Fruit fly (Drosophila melanogaster) whole organism, embryonic: ENCODE measurements around the gene CG34453.

ENCODE experiments used
- CG10654 ChIP-seq: fragments of 200-800 bp; sonication (Bioruptor generic); optimal IDR thresholded peaks from 2 replicates; lab custom pipeline; 2016; ENCODE audit warnings: missing biosample characterization, missing genetic modification characterization
- CG11560 ChIP-seq: fragments of 200-800 bp; sonication (Bioruptor generic); IDR thresholded peaks from 3 replicates; pipeline ENCODE4 v1.3.6; 2022; ENCODE audit warnings: missing biosample characterization, missing genetic modification characterization
- CG14965 ChIP-seq: fragments of 200-800 bp; sonication (Bioruptor generic); optimal IDR thresholded peaks from 2 replicates; lab custom pipeline; 2016; ENCODE audit warnings: missing biosample characterization, missing genetic modification characterization, borderline replicate concordance
- CG15073 ChIP-seq: fragments of 200-800 bp; sonication (Bioruptor generic); optimal IDR thresholded peaks from 2 replicates; lab custom pipeline; 2016; ENCODE audit warnings: missing biosample characterization, missing genetic modification characterization
- CG15269 ChIP-seq: fragments of 200-800 bp; sonication (Bioruptor generic); optimal IDR thresholded peaks from 2 replicates; lab custom pipeline; 2018; ENCODE audit warnings: missing biosample characterization, mild to moderate bottlenecking, missing genetic modification characterization, moderate library complexity
- CG1529 ChIP-seq: fragments of 200-800 bp; sonication (Bioruptor generic); optimal IDR thresholded peaks from 3 replicates; lab custom pipeline; 2018; ENCODE audit warnings: missing biosample characterization, missing genetic modification characterization
- CG15601 ChIP-seq: fragments of 200-800 bp; sonication (Bioruptor generic); optimal IDR thresholded peaks from 3 replicates; lab custom pipeline; 2019; ENCODE audit warnings: missing biosample characterization, mild to moderate bottlenecking, missing genetic modification characterization, moderate library complexity
- CG16813 ChIP-seq: fragments of 200-800 bp; sonication (Bioruptor generic); IDR thresholded peaks from 3 replicates; pipeline ENCODE4 v1.3.6; 2022; ENCODE audit warnings: missing biosample characterization, missing genetic modification characterization; ENCODE audit not compliant: partially characterized antibody
- CG18262 ChIP-seq: fragments of 200-800 bp; optimal IDR thresholded peaks from 3 replicates; lab custom pipeline; 2019; ENCODE audit warnings: missing biosample characterization, mild to moderate bottlenecking, missing genetic modification characterization, moderate library complexity
- CG2202 ChIP-seq: fragments of 200-800 bp; sonication (Bioruptor generic); optimal IDR thresholded peaks from 2 replicates; lab custom pipeline; 2018; ENCODE audit warnings: missing biosample characterization, mild to moderate bottlenecking, missing genetic modification characterization
- CG31388 ChIP-seq: fragments of 200-800 bp; sonication (Bioruptor generic); optimal IDR thresholded peaks from 2 replicates; lab custom pipeline; 2016; ENCODE audit warnings: missing biosample characterization, missing genetic modification characterization
- CG34224 ChIP-seq: fragments of 200-800 bp; sonication (Bioruptor generic); IDR thresholded peaks from 3 replicates; pipeline ENCODE4 v1.3.6; 2022; ENCODE audit warnings: missing biosample characterization, missing genetic modification characterization; ENCODE audit not compliant: partially characterized antibody
- CG4282 ChIP-seq: fragments of 200-800 bp; sonication (Bioruptor generic); optimal IDR thresholded peaks from 2 replicates; lab custom pipeline; 2016; ENCODE audit warnings: missing biosample characterization, missing genetic modification characterization
- CG4404 ChIP-seq: fragments of 200-800 bp; sonication (Bioruptor generic); IDR thresholded peaks from 2 replicates; pipeline ENCODE4 v1.3.6; 2022; ENCODE audit warnings: missing biosample characterization, missing genetic modification characterization
- CG4730 ChIP-seq: fragments of 200-800 bp; sonication (Bioruptor generic); IDR thresholded peaks from 2 replicates; pipeline ENCODE4 v1.3.6; 2022; ENCODE audit warnings: missing biosample characterization, missing genetic modification characterization
- CG6765 ChIP-seq: fragments of 200-800 bp; sonication (Bioruptor generic); optimal IDR thresholded peaks from 3 replicates; lab custom pipeline; 2017; ENCODE audit warnings: missing biosample characterization, mild to moderate bottlenecking, missing genetic modification characterization
- CG6791 ChIP-seq: fragments of 200-800 bp; sonication (Bioruptor generic); IDR thresholded peaks from 3 replicates; pipeline ENCODE4 v1.3.6; 2022; ENCODE audit warnings: missing biosample characterization, missing genetic modification characterization; ENCODE audit not compliant: partially characterized antibody
- CG7271 ChIP-seq: fragments of 200-800 bp; sonication (Bioruptor generic); optimal IDR thresholded peaks from 2 replicates; lab custom pipeline; 2018; ENCODE audit warnings: missing biosample characterization, mild to moderate bottlenecking, missing genetic modification characterization, moderate library complexity
- CG7786 ChIP-seq: fragments of 200-800 bp; sonication (Bioruptor generic); optimal IDR thresholded peaks from 2 replicates; lab custom pipeline; 2016; ENCODE audit warnings: missing biosample characterization, missing genetic modification characterization
- CG9876 ChIP-seq: fragments of 200-800 bp; sonication (Bioruptor generic); optimal IDR thresholded peaks from 2 replicates; lab custom pipeline; 2016; ENCODE audit warnings: missing biosample characterization, missing genetic modification characterization
- Dip2 ChIP-seq: fragments of 200-800 bp; sonication (Bioruptor generic); IDR thresholded peaks from 2 replicates; pipeline ENCODE4 v1.3.6; 2022; ENCODE audit warnings: missing biosample characterization, missing genetic modification characterization
- Dref ChIP-seq: fragments of 200-800 bp; sonication (Bioruptor generic); IDR thresholded peaks from 2 replicates; pipeline ENCODE4 v1.3.6; 2022; ENCODE audit warnings: missing biosample characterization, missing genetic modification characterization
- HLHmδ ChIP-seq: fragments of 200-800 bp; sonication (Bioruptor generic); optimal IDR thresholded peaks from 2 replicates; lab custom pipeline; 2018; ENCODE audit warnings: missing biosample characterization, mild to moderate bottlenecking, missing genetic modification characterization, moderate library complexity
- Jarid2 ChIP-seq: fragments of 200-800 bp; sonication (Bioruptor generic); optimal IDR thresholded peaks from 3 replicates; lab custom pipeline; 2017; ENCODE audit warnings: mild to moderate bottlenecking, missing biosample characterization, missing genetic modification reagents, missing genetic modification characterization
- Neu2 ChIP-seq: fragments of 200-800 bp; sonication (Bioruptor generic); optimal IDR thresholded peaks from 3 replicates; lab custom pipeline; 2016; ENCODE audit warnings: missing biosample characterization, missing genetic modification characterization, borderline replicate concordance
- Sin3A ChIP-seq: fragments of >200 bp; optimal IDR thresholded peaks from 2 replicates; lab custom pipeline; 2018
- Sox100B ChIP-seq: fragments of 200-800 bp; sonication (Bioruptor generic); optimal IDR thresholded peaks from 3 replicates; lab custom pipeline; 2018; ENCODE audit warnings: missing biosample characterization, mild to moderate bottlenecking, missing genetic modification characterization
- chinmo ChIP-seq: fragments of 200-800 bp; sonication (Bioruptor generic); IDR thresholded peaks from 4 replicates; pipeline ENCODE4 v1.3.6; 2022; ENCODE audit warnings: missing biosample characterization, missing genetic modification characterization; ENCODE audit not compliant: partially characterized antibody
- chn ChIP-seq: fragments of 200-800 bp; sonication (Bioruptor generic); optimal IDR thresholded peaks from 2 replicates; lab custom pipeline; 2016; ENCODE audit warnings: missing biosample characterization, missing genetic modification characterization
- crp ChIP-seq, 2 experiments: fragments of 200-800 bp; sonication (Bioruptor generic); optimal IDR thresholded peaks; 2 replicates in 1 of 2; 3 replicates in 1 of 2; lab custom pipeline; 2017; ENCODE audit warnings: missing biosample characterization in 2 of 2, missing genetic modification characterization in 2 of 2, mild to moderate bottlenecking in 1 of 2, moderate library complexity in 1 of 2
- dmrt11E ChIP-seq: fragments of 200-800 bp; sonication (Bioruptor generic); optimal IDR thresholded peaks from 3 replicates; lab custom pipeline; 2018; ENCODE audit warnings: missing biosample characterization, mild to moderate bottlenecking, missing genetic modification characterization, moderate library complexity
- dmrt99B ChIP-seq: fragments of 200-800 bp; sonication (Bioruptor generic); optimal IDR thresholded peaks from 2 replicates; lab custom pipeline; 2018; ENCODE audit warnings: missing biosample characterization, mild to moderate bottlenecking, missing genetic modification characterization, moderate library complexity
- ftz-f1 ChIP-seq: fragments of 200-800 bp; sonication (Bioruptor generic); optimal IDR thresholded peaks from 2 replicates; lab custom pipeline; 2016; ENCODE audit warnings: missing biosample characterization, missing genetic modification characterization
- gsb ChIP-seq: fragments of 200-800 bp; sonication (Bioruptor generic); IDR thresholded peaks from 2 replicates; pipeline ENCODE4 v1.3.6; 2022; ENCODE audit warnings: missing biosample characterization, missing genetic modification characterization
- hbn ChIP-seq: fragments of 200-800 bp; sonication (Bioruptor generic); IDR thresholded peaks from 2 replicates; pipeline ENCODE4 v1.3.6; 2022; ENCODE audit warnings: missing biosample characterization, missing genetic modification characterization; ENCODE audit not compliant: partially characterized antibody
- kah ChIP-seq: fragments of 200-800 bp; sonication (Bioruptor generic); optimal IDR thresholded peaks from 2 replicates; lab custom pipeline; 2018; ENCODE audit warnings: missing biosample characterization, mild to moderate bottlenecking, missing genetic modification characterization
- ken ChIP-seq: fragments of 200-800 bp; sonication (Bioruptor generic); IDR thresholded peaks from 3 replicates; pipeline ENCODE4 v1.3.6; 2022; ENCODE audit warnings: missing biosample characterization, missing genetic modification characterization
- lov ChIP-seq, 2 experiments: fragments of 200-800 bp in 1 of 2; fragments of >200 bp in 1 of 2; sonication (Bioruptor generic) in 1 of 2; IDR thresholded peaks in 1 of 2; optimal IDR thresholded peaks in 1 of 2; 2 replicates in 1 of 2; 3 replicates in 1 of 2; pipeline versions ENCODE4 v1.3.6 to Lab custom; 2017 to 2022; ENCODE audit warnings: missing biosample characterization in 1 of 2, missing genetic modification characterization in 1 of 2
- nau ChIP-seq: fragments of 200-800 bp; sonication (Bioruptor generic); optimal IDR thresholded peaks from 3 replicates; lab custom pipeline; 2017; ENCODE audit warnings: missing biosample characterization, mild to moderate bottlenecking, missing genetic modification characterization, missing genetic modification reagents
- nerfin-2 ChIP-seq: fragments of 200-800 bp; sonication (Bioruptor generic); IDR thresholded peaks from 2 replicates; pipeline ENCODE4 v1.3.6; 2022; ENCODE audit warnings: missing biosample characterization, missing genetic modification characterization; ENCODE audit not compliant: partially characterized antibody
- pum ChIP-seq: fragments of 200-800 bp; sonication (Bioruptor generic); optimal IDR thresholded peaks from 2 replicates; lab custom pipeline; 2016; ENCODE audit warnings: missing biosample characterization, missing genetic modification characterization
- seq ChIP-seq: fragments of 200-800 bp; sonication (Bioruptor generic); IDR thresholded peaks from 2 replicates; pipeline ENCODE4 v1.3.6; 2022; ENCODE audit warnings: missing biosample characterization, missing genetic modification characterization
- tin ChIP-seq: fragments of 200-800 bp; sonication (Bioruptor generic); optimal IDR thresholded peaks from 3 replicates; lab custom pipeline; 2016; ENCODE audit warnings: missing biosample characterization, missing genetic modification characterization
- tup ChIP-seq: fragments of 200-800 bp; sonication (Bioruptor generic); optimal IDR thresholded peaks from 2 replicates; lab custom pipeline; 2016; ENCODE audit warnings: missing biosample characterization, mild to moderate bottlenecking, missing genetic modification characterization, moderate library complexity
- twi ChIP-seq: fragments of 200-800 bp; optimal IDR thresholded peaks from 2 replicates; lab custom pipeline; 2019; ENCODE audit warnings: missing biosample characterization, mild to moderate bottlenecking, missing genetic modification characterization, moderate library complexity
- vvl ChIP-seq: fragments of 200-800 bp; sonication (Bioruptor generic); IDR thresholded peaks from 2 replicates; pipeline ENCODE4 v1.3.6; 2022; ENCODE audit warnings: missing biosample characterization, missing genetic modification characterization
- zen2 ChIP-seq: fragments of 200-800 bp; sonication (Bioruptor generic); IDR thresholded peaks from 3 replicates; pipeline ENCODE4 v1.3.6; 2022; ENCODE audit warnings: missing biosample characterization, missing genetic modification characterization; ENCODE audit not compliant: partially characterized antibody

The CG34453 gene

dm6 chr3L:223019-223902, 9.9 kb downstream of the CG34453 start, which contains the start of the genes pyx and CG33229 (continued):
- peak; percentile 63 for TF ChIP-seq CG31388 (GFP tag; lab: Kevin White, UChicago)
- TF ChIP-seq tup (GFP tag; lab: Kevin White, UChicago) = peak; percentile 65
- peak; percentile 79 for TF ChIP-seq CG6765 (GFP tag; lab: Kevin White, UChicago)
- peak; percentile 12 for TF ChIP-seq CG2202 (tag; lab: Kevin White, UChicago)
- TF ChIP-seq lov (optimal IDR thresholded peaks at IDR 0.05; lab: Kevin White, UChicago) = no peak
- no peak for TF ChIP-seq lov (GFP tag; IDR thresholded peaks at IDR 0.05; lab: Robert Waterston, UW)
- TF ChIP-seq chn = peak; percentile 84
- TF ChIP-seq CG34224 (GFP tag; lab: Robert Waterston, UW) = no peak
- peak; percentile 5 for TF ChIP-seq Neu2 (GFP tag; lab: Kevin White, UChicago)
- no peak for TF ChIP-seq CG7271
- TF ChIP-seq dmrt11E (tag; lab: Kevin White, UChicago) = peak; percentile 68
- peak; percentile 87 for TF ChIP-seq tin (GFP tag; lab: Kevin White, UChicago)
- peak; percentile 47 for TF ChIP-seq CG1529 (GFP tag; lab: Kevin White, UChicago)
- TF ChIP-seq CG7786 (GFP tag; lab: Kevin White, UChicago) = peak; percentile 83
- peak; percentile 51 for TF ChIP-seq CG15073 (GFP tag; lab: Kevin White, UChicago)
- TF ChIP-seq HLHmδ = no peak
- TF ChIP-seq ftz-f1 (GFP tag; lab: Kevin White, UChicago) = peak; percentile 27
- peak; percentile 78 for TF ChIP-seq CG9876 (GFP tag; lab: Kevin White, UChicago)
- peak; percentile 64 for TF ChIP-seq CG4730 (GFP tag; lab: Robert Waterston, UW)
- peak; percentile 80 for TF ChIP-seq CG4404 (GFP tag; lab: Robert Waterston, UW)
- no peak for TF ChIP-seq CG14965 (GFP tag; lab: Kevin White, UChicago)
- TF ChIP-seq Sox100B (GFP tag; lab: Kevin White, UChicago) = peak; percentile 81
- no peak for TF ChIP-seq chinmo (GFP tag; lab: Robert Waterston, UW)
- TF ChIP-seq twi (tag; lab: Kevin White, UChicago) = peak; percentile 77
- TF ChIP-seq nerfin-2 (GFP tag; lab: Robert Waterston, UW) = no peak
- TF ChIP-seq hbn (GFP tag; lab: Robert Waterston, UW) = no peak
- TF ChIP-seq Jarid2 (GFP tag; lab: Kevin White, UChicago) = peak; percentile 27
- TF ChIP-seq ken (GFP tag; lab: Robert Waterston, UW) = peak; percentile 62
- TF ChIP-seq CG16813 = no peak
- TF ChIP-seq vvl (GFP tag; lab: Robert Waterston, UW) = peak; percentile 76
- TF ChIP-seq Dref (GFP tag; lab: Robert Waterston, UW) = peak; percentile 34
- TF ChIP-seq pum (GFP tag; lab: Kevin White, UChicago) = peak; percentile 78
- TF ChIP-seq gsb (GFP tag; lab: Robert Waterston, UW) = peak; percentile 75
- no peak for TF ChIP-seq zen2
- peak; percentile 81 for TF ChIP-seq dmrt99B (tag; lab: Kevin White, UChicago)
- TF ChIP-seq CG6791 (GFP tag; lab: Robert Waterston, UW) = peak; percentile 34; the same call in 1 of the 3 replicates
- 0 out of 2 replicates have a peak, but pooled peaks have one; percentile 21 for TF ChIP-seq Dip2 (GFP tag; lab: Robert Waterston, UW)
- no peak for TF ChIP-seq nau (GFP tag; lab: Kevin White, UChicago)
- TF ChIP-seq CG10654 = peak; percentile 83
- TF ChIP-seq CG15269 (tag; lab: Kevin White, UChicago) = peak; percentile 88
- peak; percentile 70 for TF ChIP-seq CG15601 (tag; lab: Kevin White, UChicago)
- TF ChIP-seq CG18262 (tag; lab: Kevin White, UChicago) = peak; percentile 84
- TF ChIP-seq CG4282 = no peak
- peak; percentile 71; the same call in 1 of the 3 replicates for TF ChIP-seq CG11560 (tag; lab: Robert Waterston, UW)
- peak; percentile 39 for TF ChIP-seq kah (GFP tag; lab: Kevin White, UChicago)
- no peak for TF ChIP-seq Sin3A (lab: Kevin White, UChicago)
- TF ChIP-seq seq (GFP tag; lab: Robert Waterston, UW) = peak; percentile 71; the same call in 1 of the 2 replicates
- peak in 1 of 2 experiments; percentile 30 for TF ChIP-seq crp (GFP tag; optimal IDR thresholded peaks at IDR 0.05; lab: Kevin White, UChicago)
